Fruit fly (Drosophila melanogaster) whole organism, prepupa: ENCODE measurements around the gene Grip.
A peak's percentile ranks its signal among the peaks of the same experiment; 100 is the strongest.

Experiments used
- CG10631 ChIP-seq: fragments of 200-800 bp; sonication (Bioruptor generic); optimal IDR thresholded peaks from 2 replicates; lab custom pipeline; 2016; ENCODE audit warnings: missing biosample characterization, missing genetic modification characterization
- CG10669 ChIP-seq: fragments of 200-800 bp; sonication (Bioruptor generic); optimal IDR thresholded peaks from 3 replicates; lab custom pipeline; 2018; ENCODE audit warnings: missing biosample characterization, mild to moderate bottlenecking, missing genetic modification characterization, moderate library complexity
- CG11762 ChIP-seq: fragments of 200-800 bp; sonication (Bioruptor generic); optimal IDR thresholded peaks from 3 replicates; lab custom pipeline; 2016; ENCODE audit warnings: missing biosample characterization, missing genetic modification characterization; ENCODE audit not compliant: insufficient read depth
- CG15336 ChIP-seq: fragments of 200-800 bp; sonication (Bioruptor generic); IDR thresholded peaks from 2 replicates; pipeline ENCODE4 v1.3.6; 2022; ENCODE audit warnings: missing biosample characterization, missing genetic modification characterization
- CG1621 ChIP-seq: fragments of 200-800 bp; sonication (Bioruptor generic); optimal IDR thresholded peaks from 3 replicates; lab custom pipeline; 2018; ENCODE audit warnings: missing biosample characterization, mild to moderate bottlenecking, missing genetic modification characterization
- CG16779 ChIP-seq: fragments of 200-800 bp; sonication (Bioruptor generic); optimal IDR thresholded peaks from 3 replicates; lab custom pipeline; 2017; ENCODE audit warnings: missing biosample characterization, mild to moderate bottlenecking, missing genetic modification characterization
- CG31627 ChIP-seq: fragments of 200-800 bp; sonication (Bioruptor generic); optimal IDR thresholded peaks from 3 replicates; lab custom pipeline; 2016; ENCODE audit warnings: missing biosample characterization, missing genetic modification characterization
- CG3919 ChIP-seq: fragments of 200-800 bp; sonication (Bioruptor generic); optimal IDR thresholded peaks from 3 replicates; lab custom pipeline; 2016; ENCODE audit warnings: missing biosample characterization, missing genetic modification characterization
- CG6163 ChIP-seq: fragments of 200-800 bp; sonication (Bioruptor generic); IDR thresholded peaks from 3 replicates; pipeline ENCODE4 v1.3.6; 2022; ENCODE audit warnings: missing biosample characterization, missing genetic modification characterization
- CG6792 ChIP-seq: fragments of 200-800 bp; sonication (Bioruptor generic); optimal IDR thresholded peaks from 3 replicates; lab custom pipeline; 2016; ENCODE audit warnings: missing biosample characterization, missing genetic modification characterization
- CG6808 ChIP-seq: fragments of 200-800 bp; sonication (Bioruptor generic); optimal IDR thresholded peaks from 3 replicates; lab custom pipeline; 2017; ENCODE audit warnings: missing biosample characterization, missing genetic modification characterization, mild to moderate bottlenecking, moderate library complexity, missing genetic modification reagents
- CG6854 ChIP-seq: fragments of 200-800 bp; sonication (Bioruptor generic); optimal IDR thresholded peaks from 2 replicates; lab custom pipeline; 2017; ENCODE audit warnings: missing biosample characterization, mild to moderate bottlenecking, missing genetic modification characterization
- CG7368 ChIP-seq: fragments of 200-800 bp; sonication (Bioruptor generic); optimal IDR thresholded peaks from 3 replicates; lab custom pipeline; 2016; ENCODE audit warnings: missing biosample characterization, missing genetic modification characterization
- CG8119 ChIP-seq: fragments of 200-800 bp; sonication (Bioruptor generic); IDR thresholded peaks from 3 replicates; pipeline ENCODE4 v1.3.6; 2022; ENCODE audit warnings: missing biosample characterization, missing genetic modification characterization
- CG8319 ChIP-seq: fragments of 200-800 bp; sonication (Bioruptor generic); optimal IDR thresholded peaks from 3 replicates; lab custom pipeline; 2016; ENCODE audit warnings: missing biosample characterization, missing genetic modification characterization
- CG8632 ChIP-seq: fragments of 200-800 bp; sonication (Bioruptor generic); optimal IDR thresholded peaks from 3 replicates; lab custom pipeline; 2016; ENCODE audit warnings: missing biosample characterization, missing genetic modification characterization
- Eip75B ChIP-seq: fragments of 200-800 bp; sonication (Bioruptor generic); optimal IDR thresholded peaks from 3 replicates; lab custom pipeline; 2016; ENCODE audit warnings: missing biosample characterization, missing genetic modification characterization
- Eip78C ChIP-seq: fragments of 200-800 bp; sonication (Bioruptor generic); peaks from one replicate; lab custom pipeline; 2016; ENCODE audit warnings: missing biosample characterization, missing genetic modification characterization
- Ets21C ChIP-seq: fragments of 200-800 bp; sonication (Bioruptor generic); optimal IDR thresholded peaks from 3 replicates; lab custom pipeline; 2016; ENCODE audit warnings: missing biosample characterization, missing genetic modification characterization
- Ets96B ChIP-seq: fragments of 200-800 bp; optimal IDR thresholded peaks from 2 replicates; lab custom pipeline; 2019; ENCODE audit warnings: missing biosample characterization, mild to moderate bottlenecking, missing genetic modification characterization, moderate library complexity
- Hr38 ChIP-seq: sonication (Bioruptor generic); optimal IDR thresholded peaks from 2 replicates; lab custom pipeline; 2016; ENCODE audit warnings: missing biosample characterization, missing genetic modification characterization
- Hr39 ChIP-seq: fragments of 200-800 bp; sonication (Bioruptor generic); optimal IDR thresholded peaks from 2 replicates; lab custom pipeline; 2016; ENCODE audit warnings: missing biosample characterization, missing genetic modification characterization
- Hr4 ChIP-seq: fragments of 200-800 bp; sonication (Bioruptor generic); optimal IDR thresholded peaks from 3 replicates; lab custom pipeline; 2016; ENCODE audit warnings: missing biosample characterization, missing genetic modification characterization
- Lpt ChIP-seq: fragments of 200-800 bp; sonication (Bioruptor generic); optimal IDR thresholded peaks from 3 replicates; lab custom pipeline; 2016; ENCODE audit warnings: missing biosample characterization, missing genetic modification characterization
- Smox ChIP-seq: fragments of 200-800 bp; sonication (Bioruptor generic); optimal IDR thresholded peaks from 3 replicates; lab custom pipeline; 2016; ENCODE audit warnings: missing biosample characterization, missing genetic modification characterization
- Sox14 ChIP-seq: fragments of 200-800 bp; sonication (Bioruptor generic); optimal IDR thresholded peaks from 3 replicates; lab custom pipeline; 2016; ENCODE audit warnings: missing biosample characterization, missing genetic modification characterization
- achi ChIP-seq: fragments of 200-800 bp; sonication (Bioruptor generic); optimal IDR thresholded peaks from 3 replicates; lab custom pipeline; 2016; ENCODE audit warnings: missing biosample characterization, missing genetic modification characterization
- cyc ChIP-seq: fragments of 200-800 bp; sonication (Bioruptor generic); optimal IDR thresholded peaks from 3 replicates; lab custom pipeline; 2016; ENCODE audit warnings: missing biosample characterization, missing genetic modification characterization
- dac ChIP-seq: fragments of 200-800 bp; sonication (Bioruptor generic); optimal IDR thresholded peaks from 2 replicates; lab custom pipeline; 2017; ENCODE audit warnings: missing biosample characterization, mild to moderate bottlenecking, missing genetic modification characterization
- eg ChIP-seq: fragments of 200-800 bp; sonication (Bioruptor generic); IDR thresholded peaks from 3 replicates; pipeline ENCODE4 v1.3.6; 2022; ENCODE audit warnings: missing biosample characterization, missing genetic modification characterization
- esn ChIP-seq: fragments of 200-800 bp; sonication (Bioruptor generic); optimal IDR thresholded peaks from 2 replicates; lab custom pipeline; 2016; ENCODE audit warnings: missing biosample characterization, mild to moderate bottlenecking, missing genetic modification characterization, moderate library complexity
- fd59A ChIP-seq: fragments of 200-800 bp; sonication (Bioruptor generic); optimal IDR thresholded peaks from 2 replicates; lab custom pipeline; 2017; ENCODE audit warnings: missing biosample characterization, mild to moderate bottlenecking, missing genetic modification characterization, missing genetic modification reagents
- fd85E ChIP-seq: fragments of 200-800 bp; sonication (Bioruptor generic); optimal IDR thresholded peaks from 3 replicates; lab custom pipeline; 2016; ENCODE audit warnings: missing biosample characterization, missing genetic modification characterization
- fkh ChIP-seq: fragments of 200-800 bp; sonication (Bioruptor generic); optimal IDR thresholded peaks from 3 replicates; lab custom pipeline; 2017; ENCODE audit warnings: missing biosample characterization, mild to moderate bottlenecking, missing genetic modification characterization, moderate library complexity
- lz ChIP-seq: fragments of 200-800 bp; sonication (Bioruptor generic); optimal IDR thresholded peaks from 3 replicates; lab custom pipeline; 2016; ENCODE audit warnings: missing biosample characterization, missing genetic modification characterization
- pdm3 ChIP-seq: fragments of 200-800 bp; sonication (Bioruptor generic); optimal IDR thresholded peaks from 3 replicates; lab custom pipeline; 2016; ENCODE audit warnings: missing biosample characterization, missing genetic modification characterization
- salr ChIP-seq, 2 experiments: fragments of 200-800 bp; sonication (Bioruptor generic); optimal IDR thresholded peaks; 3 replicates each; lab custom pipeline; 2016 to 2018; ENCODE audit warnings: missing biosample characterization in 2 of 2, missing genetic modification characterization in 2 of 2, mild to moderate bottlenecking in 1 of 2
- spab ChIP-seq: fragments of 200-800 bp; sonication (Bioruptor generic); optimal IDR thresholded peaks from 2 replicates; lab custom pipeline; 2017; ENCODE audit warnings: missing biosample characterization, mild to moderate bottlenecking, missing genetic modification characterization, missing genetic modification reagents
- svp ChIP-seq: fragments of 200-800 bp; sonication (Bioruptor generic); peaks from one replicate; lab custom pipeline; 2016; ENCODE audit warnings: missing biosample characterization, missing genetic modification characterization
- topi ChIP-seq: fragments of 200-800 bp; sonication (Bioruptor generic); optimal IDR thresholded peaks from 3 replicates; lab custom pipeline; 2016; ENCODE audit warnings: missing biosample characterization, missing genetic modification characterization
- vri ChIP-seq: fragments of 200-800 bp; sonication (Bioruptor generic); optimal IDR thresholded peaks from 3 replicates; lab custom pipeline; 2016; ENCODE audit warnings: missing biosample characterization, mild to moderate bottlenecking, missing genetic modification characterization

Grip gene

dm6 chrX:5980883-5981282, 14.8 kb downstream of the Grip start (continued):
- peak; percentile 69 for TF ChIP-seq CG11762 (GFP tag; lab: Kevin White, UChicago)
- TF ChIP-seq salr (GFP tag; optimal IDR thresholded peaks at IDR 0.05; lab: Kevin White, UChicago), result peak; percentile 52 to 59
- peak; percentile 47 for TF ChIP-seq Lpt (GFP tag; lab: Kevin White, UChicago)
- TF ChIP-seq CG8119 (GFP tag; lab: Robert Waterston, UW), result peak; percentile 63
- peak; percentile 69 for TF ChIP-seq CG1621 (tag; lab: Kevin White, UChicago)
- TF ChIP-seq Hr39, result peak; percentile 84
- peak; percentile 58 for TF ChIP-seq Hr4 (GFP tag; lab: Kevin White, UChicago)
- peak; percentile 80 for TF ChIP-seq CG8319
- peak; percentile 70 for TF ChIP-seq CG10669 (GFP tag; lab: Kevin White, UChicago)
- TF ChIP-seq CG10631, result peak; percentile 70
- TF ChIP-seq lz (GFP tag; lab: Kevin White, UChicago), result peak; percentile 88
- TF ChIP-seq CG16779, result peak; percentile 65
- TF ChIP-seq Hr38 (GFP tag; lab: Kevin White, UChicago), result no peak
- TF ChIP-seq fd85E (GFP tag; lab: Kevin White, UChicago), result peak; percentile 29
- TF ChIP-seq achi (GFP tag; lab: Kevin White, UChicago), result peak; percentile 77
- peak; percentile 81 for TF ChIP-seq CG6854 (GFP tag; lab: Kevin White, UChicago)
- peak; percentile 85 for TF ChIP-seq Smox
- peak; percentile 83 for TF ChIP-seq vri (GFP tag; lab: Kevin White, UChicago)
- TF ChIP-seq fd59A, result peak; percentile 48
- peak; percentile 60 for TF ChIP-seq CG6808 (GFP tag; lab: Kevin White, UChicago)
- TF ChIP-seq topi (GFP tag; lab: Kevin White, UChicago), result peak; percentile 91
- TF ChIP-seq fkh, result peak; percentile 21
- TF ChIP-seq Ets21C (GFP tag; lab: Kevin White, UChicago), result peak; percentile 70
- TF ChIP-seq svp, result peak; percentile 97
- TF ChIP-seq cyc (GFP tag; lab: Kevin White, UChicago), result peak; percentile 84
- peak; percentile 82 for TF ChIP-seq CG3919
- TF ChIP-seq CG31627, result peak; percentile 86
- peak; percentile 56 for TF ChIP-seq Ets96B
- peak; percentile 56 for TF ChIP-seq spab (GFP tag; lab: Kevin White, UChicago)
- TF ChIP-seq Sox14 (GFP tag; lab: Kevin White, UChicago), result peak; percentile 83
- TF ChIP-seq, all 60 proteins: peak for 59

dm6 chrX:5981410-5981809, 15.3 kb downstream of the Grip start:
- TF ChIP-seq CG8632 (GFP tag; lab: Kevin White, UChicago) (no peak), dac (GFP tag; lab: Kevin White, UChicago) (no peak), eg (GFP tag; lab: Robert Waterston, UW) (peak; percentile 75), Eip78C (GFP tag; lab: Kevin White, UChicago) (no peak), topi (GFP tag; lab: Kevin White, UChicago) (no peak), CG8119 (GFP tag; lab: Robert Waterston, UW) (peak; percentile 21; the same call in 1 of the 3 replicates), pdm3 (GFP tag; lab: Kevin White, UChicago) (no peak), esn (GFP tag; lab: Kevin White, UChicago) (no peak)

dm6 chrX:5983390-5983789, 17.3 kb downstream of the Grip start:
- no peak for TF ChIP-seq lz (GFP tag; lab: Kevin White, UChicago)
- TF ChIP-seq CG1621 (tag; lab: Kevin White, UChicago), result no peak
- TF ChIP-seq CG15336, result no peak
- TF ChIP-seq, all 60 proteins: peak for 0

dm6 chrX:5987362-5987761, 21.3 kb downstream of the Grip start:
- TF ChIP-seq Eip75B (GFP tag; lab: Kevin White, UChicago) (no peak), svp (peak; percentile 86), CG6163 (GFP tag; lab: Robert Waterston, UW) (no peak), CG6792 (no peak), CG7368 (GFP tag; lab: Kevin White, UChicago) (no peak)
